Fruit fly (Drosophila melanogaster) whole organism, embryonic: ENCODE results near the gene TbCMF46.

Source experiments
- Aef1 ChIP-seq: fragments of 200-800 bp; sonication (Bioruptor generic); IDR thresholded peaks from 3 replicates; pipeline ENCODE4 v1.3.6; 2022; ENCODE audit warnings: missing biosample characterization, missing genetic modification characterization
- Antp ChIP-seq: fragments of 200-800 bp; sonication (Bioruptor generic); optimal IDR thresholded peaks from 3 replicates; lab custom pipeline; 2016; ENCODE audit warnings: missing biosample characterization, missing genetic modification characterization
- Asciz ChIP-seq: fragments of 200-800 bp; sonication (Bioruptor generic); optimal IDR thresholded peaks from 2 replicates; lab custom pipeline; 2017; ENCODE audit warnings: missing biosample characterization, mild to moderate bottlenecking, missing genetic modification characterization, missing genetic modification reagents
- CG1024 ChIP-seq: fragments of 200-800 bp; sonication (Bioruptor generic); IDR thresholded peaks from 2 replicates; pipeline ENCODE4 v1.3.6; 2022; ENCODE audit warnings: missing biosample characterization, missing genetic modification characterization
- CG10543 ChIP-seq: fragments of 200-800 bp; sonication (Bioruptor generic); optimal IDR thresholded peaks from 3 replicates; lab custom pipeline; 2017; ENCODE audit warnings: missing biosample characterization, mild to moderate bottlenecking, missing genetic modification characterization, moderate library complexity
- CG11093 ChIP-seq: fragments of 200-800 bp; sonication (Bioruptor generic); IDR thresholded peaks from 3 replicates; pipeline ENCODE4 v1.3.6; 2022; ENCODE audit warnings: missing biosample characterization, missing genetic modification characterization
- CG11504 ChIP-seq: fragments of 200-800 bp; sonication (Bioruptor generic); optimal IDR thresholded peaks from 3 replicates; lab custom pipeline; 2019; ENCODE audit warnings: missing biosample characterization, mild to moderate bottlenecking, missing genetic modification characterization, moderate library complexity
- CG11723 ChIP-seq: fragments of 200-800 bp; sonication (Bioruptor generic); optimal IDR thresholded peaks from 2 replicates; lab custom pipeline; 2017; ENCODE audit warnings: missing biosample characterization, mild to moderate bottlenecking, missing genetic modification characterization
- CG12104 ChIP-seq: fragments of 200-800 bp; sonication (Bioruptor generic); optimal IDR thresholded peaks from 3 replicates; lab custom pipeline; 2016; ENCODE audit warnings: missing biosample characterization, missing genetic modification characterization
- CG12942 ChIP-seq: fragments of 200-800 bp; sonication (Bioruptor generic); optimal IDR thresholded peaks from 3 replicates; lab custom pipeline; 2016; ENCODE audit warnings: missing biosample characterization, missing genetic modification characterization
- CG14965 ChIP-seq: fragments of 200-800 bp; sonication (Bioruptor generic); optimal IDR thresholded peaks from 2 replicates; lab custom pipeline; 2016; ENCODE audit warnings: missing biosample characterization, missing genetic modification characterization, borderline replicate concordance
- CG16813 ChIP-seq: fragments of 200-800 bp; sonication (Bioruptor generic); IDR thresholded peaks from 3 replicates; pipeline ENCODE4 v1.3.6; 2022; ENCODE audit warnings: missing biosample characterization, missing genetic modification characterization; ENCODE audit not compliant: partially characterized antibody
- CG1792 ChIP-seq: fragments of 200-800 bp; sonication (Bioruptor generic); optimal IDR thresholded peaks from 2 replicates; lab custom pipeline; 2016; ENCODE audit warnings: missing biosample characterization, missing genetic modification characterization
- CG18599 ChIP-seq: fragments of 200-800 bp; sonication (Bioruptor generic); optimal IDR thresholded peaks from 3 replicates; lab custom pipeline; 2017; ENCODE audit warnings: missing biosample characterization, missing genetic modification characterization, mild to moderate bottlenecking, moderate library complexity, missing genetic modification reagents
- CG2120 ChIP-seq: fragments of 200-800 bp; sonication (Bioruptor generic); optimal IDR thresholded peaks from 3 replicates; lab custom pipeline; 2016; ENCODE audit warnings: missing biosample characterization, missing genetic modification characterization
- CG2712 ChIP-seq: fragments of 200-800 bp; optimal IDR thresholded peaks from 3 replicates; lab custom pipeline; 2019; ENCODE audit warnings: missing biosample characterization, mild to moderate bottlenecking, missing genetic modification characterization, moderate library complexity
- CG2889 ChIP-seq: fragments of 200-800 bp; sonication (Bioruptor generic); IDR thresholded peaks from 3 replicates; pipeline ENCODE4 v1.3.6; 2022; ENCODE audit warnings: missing biosample characterization, missing genetic modification characterization
- CG30403 ChIP-seq: fragments of 200-800 bp; sonication (Bioruptor generic); optimal IDR thresholded peaks from 3 replicates; lab custom pipeline; 2016; ENCODE audit warnings: missing biosample characterization, missing genetic modification characterization
- CG31224 ChIP-seq: fragments of 200-800 bp; sonication (Bioruptor generic); IDR thresholded peaks from 2 replicates; pipeline ENCODE4 v1.3.6; 2022; ENCODE audit warnings: missing biosample characterization, missing genetic modification characterization
- CG31388 ChIP-seq: fragments of 200-800 bp; sonication (Bioruptor generic); optimal IDR thresholded peaks from 2 replicates; lab custom pipeline; 2016; ENCODE audit warnings: missing biosample characterization, missing genetic modification characterization
- CG4360 ChIP-seq: fragments of 200-800 bp; sonication (Bioruptor generic); IDR thresholded peaks from 2 replicates; pipeline ENCODE4 v1.3.6; 2022; ENCODE audit warnings: missing biosample characterization, missing genetic modification characterization
- CG6175 ChIP-seq: fragments of 200-800 bp; sonication (Bioruptor generic); IDR thresholded peaks from 3 replicates; pipeline ENCODE4 v1.3.6; 2022; ENCODE audit warnings: missing biosample characterization, missing genetic modification characterization
- CG7839 ChIP-seq: fragments of 200-800 bp; sonication (Bioruptor generic); optimal IDR thresholded peaks from 3 replicates; lab custom pipeline; 2018; ENCODE audit warnings: missing biosample characterization, mild to moderate bottlenecking, missing genetic modification characterization, moderate library complexity
- CHES-1-like ChIP-seq: fragments of 200-800 bp; sonication (Bioruptor generic); optimal IDR thresholded peaks from 2 replicates; lab custom pipeline; 2016; ENCODE audit warnings: missing biosample characterization, missing genetic modification characterization
- Dref ChIP-seq: fragments of 200-800 bp; sonication (Bioruptor generic); IDR thresholded peaks from 2 replicates; pipeline ENCODE4 v1.3.6; 2022; ENCODE audit warnings: missing biosample characterization, missing genetic modification characterization
- MBD-R2 ChIP-seq: fragments of 200-800 bp; sonication (Bioruptor generic); IDR thresholded peaks from 2 replicates; pipeline ENCODE4 v1.3.6; 2022; ENCODE audit warnings: missing biosample characterization, missing genetic modification characterization
- Rfx ChIP-seq: fragments of 200-800 bp; sonication (Bioruptor generic); IDR thresholded peaks from 2 replicates; pipeline ENCODE4 v1.3.6; 2022; ENCODE audit warnings: missing biosample characterization, missing genetic modification characterization
- Rx ChIP-seq: fragments of 200-800 bp; sonication (Bioruptor generic); IDR thresholded peaks from 2 replicates; pipeline ENCODE4 v1.3.6; 2022; ENCODE audit warnings: missing biosample characterization, missing genetic modification characterization
- Scr ChIP-seq: fragments of 200-800 bp; sonication (Bioruptor generic); IDR thresholded peaks from 2 replicates; pipeline ENCODE4 v1.3.6; 2022; ENCODE audit warnings: missing biosample characterization, missing genetic modification characterization; ENCODE audit not compliant: partially characterized antibody
- TFAM ChIP-seq: fragments of 200-800 bp; sonication (Bioruptor generic); optimal IDR thresholded peaks from 2 replicates; lab custom pipeline; 2017; ENCODE audit warnings: missing biosample characterization, missing genetic modification characterization, inconsistent platforms
- Taf1 ChIP-seq: fragments of 200-800 bp; sonication (Bioruptor generic); IDR thresholded peaks from 2 replicates; pipeline ENCODE4 v1.3.6; 2022; ENCODE audit warnings: missing biosample characterization, missing genetic modification characterization
- bbx ChIP-seq: fragments of 200-800 bp; sonication (Bioruptor generic); IDR thresholded peaks from 2 replicates; pipeline ENCODE4 v1.3.6; 2022; ENCODE audit warnings: missing biosample characterization, missing genetic modification characterization; ENCODE audit not compliant: partially characterized antibody
- caup ChIP-seq: fragments of 200-800 bp; sonication (Bioruptor generic); optimal IDR thresholded peaks from 3 replicates; lab custom pipeline; 2017; ENCODE audit warnings: missing biosample characterization, mild to moderate bottlenecking, missing genetic modification characterization, moderate library complexity; ENCODE audit not compliant: severe bottlenecking
- eve ChIP-seq, 2 experiments: fragments of >200 bp; optimal IDR thresholded peaks; 2 replicates each; lab custom pipeline; 2017; ENCODE audit warnings: missing biosample characterization in 2 of 2, missing genetic modification characterization in 2 of 2
- fd64A ChIP-seq: fragments of 200-800 bp; sonication (Bioruptor generic); optimal IDR thresholded peaks from 3 replicates; lab custom pipeline; 2018; ENCODE audit warnings: missing biosample characterization, mild to moderate bottlenecking, missing genetic modification characterization
- gem ChIP-seq: fragments of 200-800 bp; sonication (Bioruptor generic); optimal IDR thresholded peaks from 2 replicates; lab custom pipeline; 2019; ENCODE audit warnings: missing biosample characterization, mild to moderate bottlenecking, missing genetic modification characterization, moderate library complexity
- inv ChIP-seq: fragments of 200-800 bp; sonication (Bioruptor generic); IDR thresholded peaks from 2 replicates; pipeline ENCODE4 v1.3.6; 2022; ENCODE audit warnings: missing biosample characterization, missing genetic modification characterization; ENCODE audit not compliant: partially characterized antibody
- kay ChIP-seq: fragments of 200-800 bp; sonication (Bioruptor generic); optimal IDR thresholded peaks from 2 replicates; lab custom pipeline; 2016; ENCODE audit warnings: missing biosample characterization, missing genetic modification characterization
- lab ChIP-seq: fragments of 200-800 bp; sonication (Bioruptor generic); optimal IDR thresholded peaks from 3 replicates; lab custom pipeline; 2017; ENCODE audit warnings: missing biosample characterization, missing genetic modification characterization, mild to moderate bottlenecking, moderate library complexity, missing genetic modification reagents
- luna ChIP-seq: fragments of 200-800 bp; sonication (Bioruptor generic); optimal IDR thresholded peaks from 2 replicates; lab custom pipeline; 2016; ENCODE audit warnings: missing biosample characterization, missing genetic modification characterization
- p53 ChIP-seq: fragments of 200-800 bp; sonication (Bioruptor generic); optimal IDR thresholded peaks from 2 replicates; lab custom pipeline; 2016; ENCODE audit warnings: missing biosample characterization, missing genetic modification characterization
- peb ChIP-seq: fragments of 200-800 bp; sonication (Bioruptor generic); IDR thresholded peaks from 2 replicates; pipeline ENCODE4 v1.3.6; 2022; ENCODE audit warnings: missing biosample characterization, missing genetic modification characterization
- pfk ChIP-seq: fragments of 200-800 bp; sonication (Bioruptor generic); optimal IDR thresholded peaks from 2 replicates; lab custom pipeline; 2018; ENCODE audit warnings: missing biosample characterization, mild to moderate bottlenecking, missing genetic modification characterization, moderate library complexity
- phol ChIP-seq: fragments of 200-800 bp; sonication (Bioruptor generic); optimal IDR thresholded peaks from 3 replicates; lab custom pipeline; 2018; ENCODE audit warnings: missing biosample characterization, mild to moderate bottlenecking, missing genetic modification characterization, moderate library complexity
- row ChIP-seq: fragments of 200-800 bp; sonication (Bioruptor generic); IDR thresholded peaks from 3 replicates; pipeline ENCODE4 v1.3.6; 2022; ENCODE audit warnings: missing biosample characterization, missing genetic modification characterization
- run ChIP-seq: fragments of 200-800 bp; sonication (Bioruptor generic); optimal IDR thresholded peaks from 3 replicates; lab custom pipeline; 2018; ENCODE audit warnings: missing biosample characterization, mild to moderate bottlenecking, missing genetic modification characterization
- scrt ChIP-seq: fragments of 200-800 bp; sonication (Bioruptor generic); optimal IDR thresholded peaks from 2 replicates; lab custom pipeline; 2018; ENCODE audit warnings: missing biosample characterization, mild to moderate bottlenecking, missing genetic modification characterization, moderate library complexity
- ssp ChIP-seq: fragments of 200-800 bp; sonication (Bioruptor generic); IDR thresholded peaks from 2 replicates; pipeline ENCODE4 v1.3.6; 2022; ENCODE audit warnings: missing biosample characterization, missing genetic modification characterization
- toy ChIP-seq: fragments of 200-800 bp; sonication (Bioruptor generic); IDR thresholded peaks from 2 replicates; pipeline ENCODE4 v1.3.6; 2022; ENCODE audit warnings: missing biosample characterization, missing genetic modification characterization
- unpg ChIP-seq: fragments of 200-800 bp; sonication (Bioruptor generic); optimal IDR thresholded peaks from 3 replicates; lab custom pipeline; 2018; ENCODE audit warnings: missing biosample characterization, mild to moderate bottlenecking, missing genetic modification characterization, moderate library complexity
- wor ChIP-seq: fragments of 200-800 bp; sonication (Bioruptor generic); IDR thresholded peaks from 2 replicates; pipeline ENCODE4 v1.3.6; 2022; ENCODE audit warnings: missing biosample characterization, missing genetic modification characterization

TbCMF46 gene

dm6 chr2L:9921401-9921800, 3.3 kb downstream of the TbCMF46 start, which contains the start of gene CG4592 (continued):
- TF ChIP-seq kay (no peak), Aef1 (GFP tag; lab: Robert Waterston, UW) (no peak), CG12942 (GFP tag; lab: Kevin White, UChicago) (peak; percentile 29), CG31388 (GFP tag; lab: Kevin White, UChicago) (no peak), CG7839 (tag; lab: Kevin White, UChicago) (no peak), MBD-R2 (GFP tag; lab: Robert Waterston, UW) (peak; percentile 92), CG6175 (no peak), phol (peak; percentile 71), CG1024 (GFP tag; lab: Robert Waterston, UW) (peak; percentile 25; the same call in 1 of the 2 replicates), Asciz (GFP tag; lab: Kevin White, UChicago) (peak; percentile 53), CG2120 (GFP tag; lab: Kevin White, UChicago) (peak; percentile 71), CG30403 (GFP tag; lab: Kevin White, UChicago) (peak; percentile 71), run (tag; lab: Kevin White, UChicago) (no peak), peb (GFP tag; lab: Robert Waterston, UW) (no peak), scrt (GFP tag; lab: Kevin White, UChicago) (no peak), toy (GFP tag; lab: Robert Waterston, UW) (no peak), CG31224 (GFP tag; lab: Robert Waterston, UW) (peak; percentile 29; the same call in 1 of the 2 replicates), pfk (GFP tag; lab: Kevin White, UChicago) (peak; percentile 2), Antp (GFP tag; lab: Kevin White, UChicago) (peak; percentile 8), CG10543 (GFP tag; lab: Kevin White, UChicago) (no peak), CG11723 (GFP tag; lab: Kevin White, UChicago) (no peak), CG18599 (GFP tag; lab: Kevin White, UChicago) (peak; percentile 58), CG1792 (GFP tag; lab: Kevin White, UChicago) (no peak), row (GFP tag; lab: Robert Waterston, UW) (peak; percentile 81), Dref (GFP tag; lab: Robert Waterston, UW) (no peak), Taf1 (GFP tag; lab: Robert Waterston, UW) (no peak), ssp (peak; percentile 14; the same call in 1 of the 2 replicates), gem (tag; lab: Kevin White, UChicago) (no peak), Rx (peak; percentile 44), Scr (GFP tag; lab: Robert Waterston, UW) (no peak), luna (GFP tag; lab: Kevin White, UChicago) (no peak), CHES-1-like (GFP tag; lab: Kevin White, UChicago) (no peak), CG4360 (no peak), CG2712 (tag; lab: Kevin White, UChicago) (peak; percentile 78), CG12104 (peak; percentile 4), lab (GFP tag; lab: Kevin White, UChicago) (peak; percentile 78), p53 (GFP tag; lab: Kevin White, UChicago) (no peak), TFAM (GFP tag; lab: Kevin White, UChicago) (no peak), bbx (GFP tag; lab: Robert Waterston, UW) (no peak), CG11093 (no peak), fd64A (GFP tag; lab: Kevin White, UChicago) (no peak), caup (GFP tag; lab: Kevin White, UChicago) (peak; percentile 66), inv (GFP tag; lab: Robert Waterston, UW) (no peak), CG2889 (GFP tag; lab: Robert Waterston, UW) (no peak), unpg (GFP tag; lab: Kevin White, UChicago) (no peak), CG14965 (GFP tag; lab: Kevin White, UChicago) (no peak), CG11504 (tag; lab: Kevin White, UChicago) (no peak), wor (GFP tag; lab: Robert Waterston, UW) (no peak), eve (GFP tag; optimal IDR thresholded peaks at IDR 0.05; lab: Kevin White, UChicago) (no peak), Rfx (GFP tag; lab: Robert Waterston, UW) (peak; percentile 83), CG16813 (GFP tag; lab: Robert Waterston, UW) (no peak)
